Worm (Caenorhabditis elegans) whole organism, young adult: Measurements from ENCODE around the gene F48F7.3.
"Not testable (repeated sequence)": the region's sequence is repeated elsewhere in the genome, so short reads cannot be mapped to it uniquely, and the experiment has no call there.

ENCODE experiments used
- D2030.7 ChIP-seq: fragments of 200-800 bp; sonication (Bioruptor generic); IDR thresholded peaks from 2 replicates; pipeline ENCODE4 v1.3.6; 2022; ENCODE audit warnings: missing genetic modification reagents, missing genetic modification characterization, missing compliant biosample characterization
- F33H1.4 ChIP-seq: fragments of 200-800 bp; sonication (Bioruptor generic); IDR thresholded peaks from 2 replicates; pipeline ENCODE4 v1.3.6; 2022; ENCODE audit warnings: missing genetic modification reagents, missing genetic modification characterization, missing compliant biosample characterization
- F52B5.7 ChIP-seq: sonication (generic microtip); optimal IDR thresholded peaks from 2 replicates; lab custom pipeline; 2016; ENCODE audit warnings: mild to moderate bottlenecking, missing genetic modification characterization, missing compliant biosample characterization
- F57C9.4 ChIP-seq: sonication (generic microtip); optimal IDR thresholded peaks from 2 replicates; lab custom pipeline; 2017; ENCODE audit warnings: mild to moderate bottlenecking, missing genetic modification characterization, missing compliant biosample characterization
- ama-1 ChIP-seq, 3 experiments: fragments of 150-350 bp in 1 of 3; sonication (generic microtip) in 2 of 3; optimal IDR thresholded peaks; 2 replicates each; lab custom pipeline; 2014 to 2018; ENCODE audit warnings: missing biosample characterization in 2 of 3, missing genetic modification characterization in 2 of 3, missing genetic modification reagents in 2 of 3
- athp-1 ChIP-seq: sonication (generic microtip); optimal IDR thresholded peaks from 2 replicates; lab custom pipeline; 2017; ENCODE audit warnings: mild to moderate bottlenecking, missing genetic modification characterization, missing compliant biosample characterization
- attf-6 ChIP-seq: fragments of 200-800 bp; sonication (Bioruptor generic); IDR thresholded peaks from 2 replicates; pipeline ENCODE4 v1.3.6; 2022; ENCODE audit warnings: missing genetic modification reagents, missing genetic modification characterization, missing compliant biosample characterization
- ceh-40 ChIP-seq: fragments of 200-800 bp; sonication (Bioruptor generic); IDR thresholded peaks from 2 replicates; pipeline ENCODE4 v1.3.6; 2022; ENCODE audit warnings: missing genetic modification characterization, missing compliant biosample characterization
- dox-1 ChIP-seq: fragments of 200-800 bp; sonication (Bioruptor generic); IDR thresholded peaks from 2 replicates; pipeline ENCODE4 v1.3.6; 2022; ENCODE audit warnings: missing genetic modification reagents, missing genetic modification characterization, missing compliant biosample characterization
- dpl-1 ChIP-seq: fragments of 150-350 bp; optimal IDR thresholded peaks from 2 replicates; lab custom pipeline; 2014; ENCODE audit warnings: missing biosample characterization, missing genetic modification reagents, missing genetic modification characterization
- efl-1 ChIP-seq: fragments of 150-350 bp; optimal IDR thresholded peaks from 2 replicates; lab custom pipeline; 2014; ENCODE audit warnings: missing biosample characterization, missing genetic modification reagents, missing genetic modification characterization
- egrh-3 ChIP-seq: fragments of 200-800 bp; sonication (Bioruptor generic); IDR thresholded peaks from 2 replicates; pipeline ENCODE4 v1.3.6; 2022; ENCODE audit warnings: missing genetic modification reagents, missing genetic modification characterization, missing compliant biosample characterization
- fkh-3 ChIP-seq: sonication (generic microtip); optimal IDR thresholded peaks from 2 replicates; lab custom pipeline; 2016; ENCODE audit warnings: mild to moderate bottlenecking, missing genetic modification characterization, missing compliant biosample characterization
- hlh-12 ChIP-seq: sonication (generic microtip); optimal IDR thresholded peaks from 2 replicates; lab custom pipeline; 2016; ENCODE audit warnings: missing genetic modification characterization, missing compliant biosample characterization
- hlh-26 ChIP-seq: fragments of 200-800 bp; sonication (Bioruptor generic); conservative IDR thresholded peaks from 2 replicates; pipeline ENCODE4 v1.3.6; 2022; ENCODE audit warnings: missing genetic modification reagents, missing genetic modification characterization, missing compliant biosample characterization
- hmg-20 ChIP-seq: fragments of 200-800 bp; sonication (Bioruptor generic); IDR thresholded peaks from 2 replicates; pipeline ENCODE4 v1.3.6; 2022; ENCODE audit warnings: missing genetic modification reagents, missing genetic modification characterization, missing compliant biosample characterization
- let-607 ChIP-seq, 2 experiments: fragments of 200-800 bp in 1 of 2; sonication (Bioruptor generic) in 1 of 2; sonication (generic microtip) in 1 of 2; optimal IDR thresholded peaks; 2 replicates each; lab custom pipeline; 2016 to 2018; ENCODE audit warnings: mild to moderate bottlenecking in 2 of 2, missing compliant biosample characterization in 2 of 2, missing genetic modification characterization in 2 of 2, moderate library complexity in 2 of 2, missing genotype in 1 of 2
- lin-54 ChIP-seq: fragments of 200-800 bp; sonication (Bioruptor generic); optimal IDR thresholded peaks from 2 replicates; lab custom pipeline; 2018; ENCODE audit warnings: mild to moderate bottlenecking, missing genetic modification characterization, missing compliant biosample characterization
- lir-1 ChIP-seq: fragments of 200-800 bp; sonication (Bioruptor generic); conservative IDR thresholded peaks from 2 replicates; pipeline ENCODE4 v1.3.6; 2022; ENCODE audit warnings: missing genetic modification reagents, missing genetic modification characterization, missing compliant biosample characterization
- lsy-27 ChIP-seq: sonication (generic microtip); optimal IDR thresholded peaks from 2 replicates; lab custom pipeline; 2017; ENCODE audit warnings: missing genetic modification characterization, mild to moderate bottlenecking, missing compliant biosample characterization, antibody characterized with exemption, missing genotype, borderline replicate concordance; ENCODE audit not compliant: insufficient read depth
- madf-3 ChIP-seq: fragments of 200-800 bp; sonication (Bioruptor generic); IDR thresholded peaks from 2 replicates; pipeline ENCODE4 v1.3.6; 2022; ENCODE audit warnings: missing genetic modification reagents, missing genetic modification characterization, missing compliant biosample characterization
- madf-6 ChIP-seq: fragments of 200-800 bp; sonication (Bioruptor generic); IDR thresholded peaks from 2 replicates; pipeline ENCODE4 v1.3.6; 2022; ENCODE audit warnings: missing genetic modification reagents, missing genetic modification characterization, missing compliant biosample characterization
- madf-8 ChIP-seq: fragments of 200-800 bp; sonication (Bioruptor generic); conservative IDR thresholded peaks from 2 replicates; pipeline ENCODE4 v1.3.6; 2022; ENCODE audit warnings: missing genetic modification reagents, missing genetic modification characterization, missing compliant biosample characterization
- mcd-1 ChIP-seq: fragments of 200-800 bp; sonication (Bioruptor generic); IDR thresholded peaks from 2 replicates; pipeline ENCODE4 v1.3.6; 2022; ENCODE audit warnings: missing genetic modification reagents, missing genetic modification characterization, missing compliant biosample characterization
- mxl-1 ChIP-seq: sonication (generic microtip); optimal IDR thresholded peaks from 2 replicates; lab custom pipeline; 2016; ENCODE audit warnings: missing genetic modification characterization, missing compliant biosample characterization
- nfyb-1 ChIP-seq: fragments of 200-800 bp; sonication (Bioruptor generic); IDR thresholded peaks from 2 replicates; pipeline ENCODE4 v1.3.6; 2022; ENCODE audit warnings: missing genetic modification reagents, missing genetic modification characterization, missing compliant biosample characterization
- nhr-179 ChIP-seq: sonication (generic microtip); optimal IDR thresholded peaks from 2 replicates; lab custom pipeline; 2016; ENCODE audit warnings: mild to moderate bottlenecking, missing genetic modification characterization, missing compliant biosample characterization
- nhr-80 ChIP-seq: sonication (generic microtip); optimal IDR thresholded peaks from 2 replicates; lab custom pipeline; 2016; ENCODE audit warnings: missing genetic modification characterization, missing compliant biosample characterization
- rec-8 ChIP-seq, 2 experiments: sonication (generic microtip); optimal IDR thresholded peaks; 2 replicates each; lab custom pipeline; 2016; ENCODE audit warnings: mild to moderate bottlenecking in 2 of 2, missing genetic modification characterization in 2 of 2, missing genetic modification reagents in 2 of 2, missing genotype in 2 of 2, missing biosample characterization in 1 of 2, missing compliant biosample characterization in 1 of 2, moderate library complexity in 1 of 2
- repo-1 ChIP-seq: sonication (generic microtip); optimal IDR thresholded peaks from 2 replicates; lab custom pipeline; 2017; ENCODE audit warnings: mild to moderate bottlenecking, missing genetic modification characterization, missing compliant biosample characterization
- rpc-1 ChIP-seq, 2 experiments: fragments of 150-350 bp in 1 of 2; sonication (generic microtip) in 1 of 2; optimal IDR thresholded peaks; 2 replicates each; lab custom pipeline; 2014 to 2018; ENCODE audit warnings: missing biosample characterization in 1 of 2, missing genetic modification characterization in 1 of 2, missing genetic modification reagents in 1 of 2, missing genotype in 1 of 2
- somi-1 ChIP-seq: fragments of 200-800 bp; sonication (Bioruptor generic); optimal IDR thresholded peaks from 2 replicates; lab custom pipeline; 2018; ENCODE audit warnings: mild to moderate bottlenecking, missing genetic modification characterization, missing compliant biosample characterization
- zfh-2 ChIP-seq: fragments of 200-800 bp; sonication (Bioruptor generic); conservative IDR thresholded peaks from 2 replicates; pipeline ENCODE4 v1.3.6; 2022; ENCODE audit warnings: missing genetic modification reagents, missing genetic modification characterization, missing compliant biosample characterization
- ztf-26 ChIP-seq: sonication (generic microtip); optimal IDR thresholded peaks from 2 replicates; lab custom pipeline; 2017; ENCODE audit warnings: missing genetic modification characterization, missing compliant biosample characterization

Gene F48F7.3

DNA sequence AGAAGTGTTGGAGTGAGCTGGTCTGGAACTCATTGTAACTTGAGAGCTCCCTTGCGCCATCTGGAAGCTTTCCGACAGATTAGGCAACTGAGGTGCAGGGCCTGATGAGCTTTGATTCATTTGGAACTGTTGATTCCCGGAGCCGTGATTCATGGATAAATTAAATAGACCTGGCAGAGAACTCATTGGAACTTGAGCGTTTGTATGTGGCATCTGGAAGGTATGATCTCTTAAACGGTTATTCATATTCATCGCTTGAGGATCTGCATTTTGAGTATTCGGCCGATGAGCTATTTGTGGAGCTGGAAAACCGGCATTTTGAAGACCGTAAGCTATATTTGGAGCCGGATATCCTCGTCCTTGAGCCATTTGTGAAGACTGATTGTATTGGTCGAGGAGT, 34.8 kb upstream of the F48F7.3 start:
- TF ChIP-seq lin-54 (GFP tag; lab: Kevin White, UChicago) (no peak), nfyb-1 (GFP tag; lab: Robert Waterston, UW) (no peak), somi-1 (GFP tag; lab: Kevin White, UChicago) (no peak), attf-6 (GFP tag; lab: Robert Waterston, UW) (no peak), nhr-179 (tag; lab: Kevin White, UChicago) (no peak), ama-1 (optimal IDR thresholded peaks at IDR 0.05; lab: Kevin White, UChicago) (no peak), ama-1 (GFP tag; optimal IDR thresholded peaks at IDR 0.05; lab: Kevin White, UChicago) (no peak), mxl-1 (no peak), F33H1.4 (no peak)

DNA sequence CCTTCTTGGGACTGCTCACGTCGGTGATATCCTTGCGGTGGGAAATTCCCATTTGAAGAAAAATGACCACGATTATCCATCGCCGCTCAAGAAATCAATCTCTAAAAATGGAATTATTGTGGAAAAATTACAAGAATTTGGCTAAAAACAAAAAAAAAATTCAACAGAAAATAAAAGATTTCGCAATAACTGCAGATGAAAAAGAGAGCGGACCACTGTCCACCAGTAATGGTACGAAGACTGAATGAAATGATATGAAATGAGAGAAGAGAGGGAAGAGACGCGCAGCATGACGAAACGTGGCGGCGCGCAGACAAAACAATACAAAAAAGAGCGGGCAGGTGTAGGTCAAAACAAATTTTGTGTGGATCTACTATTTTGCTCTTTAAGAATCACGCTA, 33.8 kb upstream of the F48F7.3 start, which contains the start of gene meg-1:
meg-1 (minus strand) TSS at position 101 of the 400 bp plus-strand sequence.
- TF ChIP-seq lsy-27 (no peak), hlh-12 (tag; lab: Kevin White, UChicago) (no peak), mxl-1 (no peak), dpl-1 (GFP tag; lab: Kevin White, UChicago) (peak; percentile 6), madf-6 (peak; percentile 41), D2030.7 (GFP tag; lab: Robert Waterston, UW) (no peak), efl-1 (GFP tag; lab: Kevin White, UChicago) (peak; percentile 67), let-607 (tag; optimal IDR thresholded peaks at IDR 0.05; lab: Kevin White, UChicago) (no peak), madf-8 (GFP tag; lab: Robert Waterston, UW) (peak; percentile 28; the same call in 1 of the 2 replicates), ceh-40 (GFP tag; lab: Robert Waterston, UW) (no peak)
- TF ChIP-seq, all 124 proteins: peak for 4

DNA sequence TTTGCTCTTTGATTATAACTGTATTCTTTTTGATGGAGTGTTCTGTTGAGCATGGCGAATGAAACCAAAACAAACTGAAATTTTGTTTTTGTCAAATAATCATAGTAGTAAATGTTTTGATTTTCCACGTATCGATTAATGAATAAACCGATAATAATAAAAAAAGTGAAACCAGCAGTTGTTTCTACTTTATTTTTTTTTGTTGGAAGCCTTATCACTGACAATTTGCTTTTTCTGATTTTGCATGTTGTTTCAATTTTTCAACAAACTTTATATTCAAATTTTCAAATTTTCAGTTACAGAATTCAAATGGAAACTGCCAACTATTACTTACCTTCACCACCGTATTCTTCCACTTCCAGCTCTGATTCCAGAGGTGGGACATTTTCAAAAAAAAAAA, 28.7 kb upstream of the F48F7.3 start, which contains the start of gene elt-3:
elt-3 (plus strand) TSS at position 301 of the 400 bp plus-strand sequence.
- TF ChIP-seq mcd-1: no peak
- no peak for TF ChIP-seq F52B5.7 (tag; lab: Kevin White, UChicago)
- TF ChIP-seq rec-8 (tag; optimal IDR thresholded peaks at IDR 0.05; lab: Kevin White, UChicago): no peak
- no peak for TF ChIP-seq nhr-80
- no peak for TF ChIP-seq repo-1 (tag; lab: Kevin White, UChicago)
- TF ChIP-seq athp-1: no peak
- TF ChIP-seq madf-3 (GFP tag; lab: Robert Waterston, UW): no peak
- TF ChIP-seq hmg-20 (GFP tag; lab: Robert Waterston, UW): no peak
- TF ChIP-seq lsy-27: no peak
- no peak for TF ChIP-seq fkh-3 (tag; lab: Kevin White, UChicago)
- TF ChIP-seq F57C9.4 (tag; lab: Kevin White, UChicago): no peak
- no peak for TF ChIP-seq lir-1 (GFP tag; lab: Robert Waterston, UW)

DNA sequence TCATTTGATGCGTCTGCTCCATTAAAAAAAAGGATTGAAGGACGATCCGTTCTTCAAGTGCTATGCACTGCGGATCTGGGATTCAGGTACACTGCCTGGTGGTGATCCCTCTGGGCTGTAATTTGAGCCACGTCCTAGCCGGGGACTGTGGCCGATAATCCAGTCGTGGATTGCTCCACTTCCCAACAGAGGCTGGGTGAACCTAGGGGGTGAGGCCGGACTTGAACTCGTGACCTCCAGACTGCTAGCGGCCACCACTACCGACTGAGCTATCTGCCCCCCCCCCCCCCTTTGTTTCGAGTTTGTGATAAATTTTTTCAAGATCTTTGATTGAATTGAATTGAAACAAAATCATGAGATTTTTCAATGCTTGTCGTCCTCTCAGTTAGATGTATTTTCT, 27.7 kb upstream of the F48F7.3 start:
- TF ChIP-seq dox-1 (GFP tag; lab: Robert Waterston, UW): peak; percentile 12; the same call in 1 of the 2 replicates
- TF ChIP-seq egrh-3 (GFP tag; lab: Robert Waterston, UW): peak; percentile 64; the same call in 1 of the 2 replicates
- TF ChIP-seq zfh-2 (GFP tag; lab: Robert Waterston, UW): peak; percentile 45; the same call in 1 of the 2 replicates
- TF ChIP-seq rpc-1 (optimal IDR thresholded peaks at IDR 0.05; lab: Kevin White, UChicago): not testable (repeated sequence)
- peak; percentile 37 for TF ChIP-seq rpc-1 (tag; optimal IDR thresholded peaks at IDR 0.05; lab: Kevin White, UChicago)
- TF ChIP-seq, all 124 proteins: peak for 4; not testable (repeated sequence) for 120

DNA sequence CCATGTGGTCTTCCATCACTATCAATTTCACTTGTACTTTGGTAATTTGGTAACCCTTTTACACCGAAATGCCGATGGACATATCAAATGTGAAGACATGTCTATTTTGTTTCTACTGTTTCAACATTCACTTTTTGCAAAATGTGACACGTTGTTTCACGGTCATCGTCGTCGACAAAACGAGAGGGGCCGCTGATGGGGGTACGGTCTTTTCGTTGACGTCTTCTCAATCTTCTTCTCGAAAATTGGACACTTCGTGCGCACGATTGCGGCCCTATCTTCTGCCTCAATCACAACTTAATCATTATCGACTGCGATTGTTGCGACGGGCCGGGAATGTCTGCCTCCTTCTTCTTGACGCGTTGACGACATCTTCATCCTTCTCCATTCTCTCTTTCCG, 26.6 kb upstream of the F48F7.3 start:
- TF ChIP-seq hlh-26 (GFP tag; lab: Robert Waterston, UW) (no peak), ztf-26 (tag; lab: Kevin White, UChicago) (peak; percentile 32)
